Fruit fly (Drosophila melanogaster) whole organism, embryonic: ENCODE data around the gene Polr3A.

ENCODE experiments used
- Aef1 ChIP-seq: fragments of 200-800 bp; sonication (Bioruptor generic); IDR thresholded peaks from 3 replicates; pipeline ENCODE4 v1.3.6; 2022; ENCODE audit warnings: missing biosample characterization, missing genetic modification characterization
- Awh ChIP-seq: fragments of 200-800 bp; sonication (Bioruptor generic); IDR thresholded peaks from 2 replicates; pipeline ENCODE4, ENCODE4 v1.3.6; 2022; ENCODE audit warnings: missing biosample characterization, missing genetic modification characterization
- Bgb ChIP-seq: fragments of 200-800 bp; sonication (Bioruptor generic); IDR thresholded peaks from 2 replicates; pipeline ENCODE4 v1.3.6; 2022; ENCODE audit warnings: missing biosample characterization, missing genetic modification characterization; ENCODE audit not compliant: partially characterized antibody
- CG12299 ChIP-seq: fragments of 200-800 bp; sonication (Bioruptor generic); optimal IDR thresholded peaks from 2 replicates; lab custom pipeline; 2018; ENCODE audit warnings: missing biosample characterization, mild to moderate bottlenecking, missing genetic modification characterization
- CG14860 ChIP-seq: fragments of 200-800 bp; sonication (Bioruptor generic); IDR thresholded peaks from 3 replicates; pipeline ENCODE4 v1.3.6; 2022; ENCODE audit warnings: missing biosample characterization, missing genetic modification characterization; ENCODE audit not compliant: partially characterized antibody
- CG1647 ChIP-seq: fragments of 200-800 bp; sonication (Bioruptor generic); optimal IDR thresholded peaks from 3 replicates; lab custom pipeline; 2016; ENCODE audit warnings: missing biosample characterization, missing genetic modification characterization
- CG16815 ChIP-seq: fragments of 200-800 bp; sonication (Bioruptor generic); optimal IDR thresholded peaks from 3 replicates; lab custom pipeline; 2017; ENCODE audit warnings: missing biosample characterization, mild to moderate bottlenecking, missing genetic modification characterization
- CG18476 ChIP-seq: fragments of 200-800 bp; sonication (Bioruptor generic); optimal IDR thresholded peaks from 2 replicates; lab custom pipeline; 2016; ENCODE audit warnings: missing biosample characterization, mild to moderate bottlenecking, missing genetic modification characterization
- CG30431 ChIP-seq: fragments of 200-800 bp; sonication (Bioruptor generic); optimal IDR thresholded peaks from 2 replicates; lab custom pipeline; 2017; ENCODE audit warnings: missing biosample characterization, missing genetic modification characterization
- CG3163 ChIP-seq: fragments of 200-800 bp; sonication (Bioruptor generic); optimal IDR thresholded peaks from 3 replicates; lab custom pipeline; 2016; ENCODE audit warnings: missing biosample characterization, missing genetic modification characterization
- CG32772 ChIP-seq: fragments of 200-800 bp; sonication (Bioruptor generic); IDR thresholded peaks from 2 replicates; pipeline ENCODE4 v1.3.6; 2022; ENCODE audit warnings: missing biosample characterization, missing genetic modification characterization
- CG3838 ChIP-seq: fragments of 200-800 bp; sonication (Bioruptor generic); optimal IDR thresholded peaks from 3 replicates; lab custom pipeline; 2016; ENCODE audit warnings: missing biosample characterization, missing genetic modification characterization
- CG4282 ChIP-seq: fragments of 200-800 bp; sonication (Bioruptor generic); optimal IDR thresholded peaks from 2 replicates; lab custom pipeline; 2016; ENCODE audit warnings: missing biosample characterization, missing genetic modification characterization
- CG7357 ChIP-seq: fragments of 200-800 bp; sonication (Bioruptor generic); IDR thresholded peaks from 3 replicates; pipeline ENCODE4 v1.3.6; 2022; ENCODE audit warnings: missing biosample characterization, missing genetic modification characterization
- CG7556 ChIP-seq: fragments of 200-800 bp; sonication (Bioruptor generic); optimal IDR thresholded peaks from 2 replicates; lab custom pipeline; 2017; ENCODE audit warnings: missing biosample characterization, mild to moderate bottlenecking, missing genetic modification characterization
- CG7928 ChIP-seq: fragments of 200-800 bp; sonication (Bioruptor generic); optimal IDR thresholded peaks from 2 replicates; lab custom pipeline; 2017; ENCODE audit warnings: missing biosample characterization, mild to moderate bottlenecking, missing genetic modification characterization
- CG8765 ChIP-seq: fragments of 200-800 bp; sonication (Bioruptor generic); IDR thresholded peaks from 2 replicates; pipeline ENCODE4 v1.3.6; 2022; ENCODE audit warnings: missing biosample characterization, missing genetic modification characterization
- CG8924 ChIP-seq: fragments of 200-800 bp; optimal IDR thresholded peaks from 3 replicates; lab custom pipeline; 2019; ENCODE audit warnings: missing biosample characterization, mild to moderate bottlenecking, missing genetic modification characterization, moderate library complexity
- CG9609 ChIP-seq: fragments of 200-800 bp; sonication (Bioruptor generic); optimal IDR thresholded peaks from 3 replicates; lab custom pipeline; 2016; ENCODE audit warnings: missing biosample characterization, missing genetic modification characterization
- Camta ChIP-seq: fragments of 200-800 bp; sonication (Bioruptor generic); optimal IDR thresholded peaks from 2 replicates; lab custom pipeline; 2016; ENCODE audit warnings: missing biosample characterization, missing genetic modification characterization
- Max ChIP-seq: fragments of 200-800 bp; sonication (Bioruptor generic); optimal IDR thresholded peaks from 2 replicates; lab custom pipeline; 2016; ENCODE audit warnings: missing biosample characterization, mild to moderate bottlenecking, missing genetic modification characterization
- Oaz ChIP-seq: fragments of 200-800 bp; sonication (Bioruptor generic); IDR thresholded peaks from 2 replicates; pipeline ENCODE4 v1.3.6; 2022; ENCODE audit warnings: missing biosample characterization, missing genetic modification characterization
- Sry-β ChIP-seq: fragments of 200-800 bp; sonication (Bioruptor generic); optimal IDR thresholded peaks from 2 replicates; lab custom pipeline; 2018; ENCODE audit warnings: missing biosample characterization, mild to moderate bottlenecking, missing genetic modification characterization, moderate library complexity
- Stat92E ChIP-seq, 3 experiments: fragments of >200 bp in 2 of 3; fragments of 200-800 bp in 1 of 3; sonication (Bioruptor generic) in 1 of 3; optimal IDR thresholded peaks; 2 replicates each; lab custom pipeline; 2017 to 2019; ENCODE audit warnings: missing biosample characterization in 3 of 3, missing genetic modification characterization in 3 of 3, mild to moderate bottlenecking in 1 of 3, moderate library complexity in 1 of 3
- Taf1 ChIP-seq: fragments of 200-800 bp; sonication (Bioruptor generic); IDR thresholded peaks from 2 replicates; pipeline ENCODE4 v1.3.6; 2022; ENCODE audit warnings: missing biosample characterization, missing genetic modification characterization
- Trl ChIP-seq, 3 experiments: fragments of >200 bp in 2 of 3; fragments of 200-800 bp in 1 of 3; sonication (Bioruptor generic) in 1 of 3; optimal IDR thresholded peaks; 2 replicates in 1 of 3; 3 replicates in 2 of 3; lab custom pipeline; 2016 to 2017; ENCODE audit warnings: missing biosample characterization in 1 of 3, missing genetic modification characterization in 1 of 3
- ab ChIP-seq: fragments of 200-800 bp; sonication (Bioruptor generic); optimal IDR thresholded peaks from 2 replicates; lab custom pipeline; 2016; ENCODE audit warnings: missing biosample characterization, missing genetic modification characterization
- abd-A ChIP-seq: fragments of 200-800 bp; sonication (Bioruptor generic); optimal IDR thresholded peaks from 3 replicates; lab custom pipeline; 2019; ENCODE audit warnings: missing biosample characterization, mild to moderate bottlenecking, missing genetic modification characterization, moderate library complexity
- ac ChIP-seq: fragments of 200-800 bp; sonication (Bioruptor generic); optimal IDR thresholded peaks from 3 replicates; lab custom pipeline; 2017; ENCODE audit warnings: missing biosample characterization, mild to moderate bottlenecking, missing genetic modification characterization
- ara ChIP-seq: fragments of 200-800 bp; sonication (Bioruptor generic); IDR thresholded peaks from 2 replicates; pipeline ENCODE4 v1.3.6; 2022; ENCODE audit warnings: missing biosample characterization, missing genetic modification characterization
- bbx ChIP-seq: fragments of 200-800 bp; sonication (Bioruptor generic); IDR thresholded peaks from 2 replicates; pipeline ENCODE4 v1.3.6; 2022; ENCODE audit warnings: missing biosample characterization, missing genetic modification characterization; ENCODE audit not compliant: partially characterized antibody
- caup ChIP-seq: fragments of 200-800 bp; sonication (Bioruptor generic); optimal IDR thresholded peaks from 3 replicates; lab custom pipeline; 2017; ENCODE audit warnings: missing biosample characterization, mild to moderate bottlenecking, missing genetic modification characterization, moderate library complexity; ENCODE audit not compliant: severe bottlenecking
- cwo ChIP-seq: fragments of 200-800 bp; sonication (Bioruptor generic); optimal IDR thresholded peaks from 3 replicates; lab custom pipeline; 2017; ENCODE audit warnings: missing biosample characterization, missing genetic modification characterization, mild to moderate bottlenecking, moderate library complexity, missing genetic modification reagents
- dan ChIP-seq: fragments of 200-800 bp; sonication (Bioruptor generic); IDR thresholded peaks from 2 replicates; pipeline ENCODE4 v1.3.6; 2022; ENCODE audit warnings: missing biosample characterization, missing genetic modification characterization
- danr ChIP-seq: fragments of 200-800 bp; sonication (Bioruptor generic); IDR thresholded peaks from 2 replicates; pipeline ENCODE4 v1.3.6; 2022; ENCODE audit warnings: missing biosample characterization, missing genetic modification characterization
- dimm ChIP-seq: fragments of 200-800 bp; sonication (Bioruptor generic); IDR thresholded peaks from 2 replicates; pipeline ENCODE4 v1.3.6; 2022; ENCODE audit warnings: missing biosample characterization, missing genetic modification characterization
- dmrt99B ChIP-seq: fragments of 200-800 bp; sonication (Bioruptor generic); optimal IDR thresholded peaks from 2 replicates; lab custom pipeline; 2018; ENCODE audit warnings: missing biosample characterization, mild to moderate bottlenecking, missing genetic modification characterization, moderate library complexity
- dpn ChIP-seq, 2 experiments: fragments of 200-800 bp; sonication (Bioruptor generic); optimal IDR thresholded peaks; 3 replicates each; lab custom pipeline; 2016; ENCODE audit warnings: missing biosample characterization in 2 of 2, missing genetic modification characterization in 2 of 2
- exex ChIP-seq: fragments of 200-800 bp; sonication (Bioruptor generic); optimal IDR thresholded peaks from 4 replicates; lab custom pipeline; 2018; ENCODE audit warnings: missing biosample characterization, mild to moderate bottlenecking, missing genetic modification characterization, moderate library complexity
- lola ChIP-seq, 3 experiments: fragments of >200 bp in 2 of 3; fragments of 200-800 bp in 1 of 3; sonication (Bioruptor generic) in 1 of 3; optimal IDR thresholded peaks; 2 replicates each; lab custom pipeline; 2017 to 2019; ENCODE audit warnings: missing biosample characterization in 3 of 3, missing genetic modification characterization in 3 of 3, mild to moderate bottlenecking in 1 of 3, moderate library complexity in 1 of 3
- lov ChIP-seq, 2 experiments: fragments of 200-800 bp in 1 of 2; fragments of >200 bp in 1 of 2; sonication (Bioruptor generic) in 1 of 2; IDR thresholded peaks in 1 of 2; optimal IDR thresholded peaks in 1 of 2; 2 replicates in 1 of 2; 3 replicates in 1 of 2; pipeline versions ENCODE4 v1.3.6 to Lab custom; 2017 to 2022; ENCODE audit warnings: missing biosample characterization in 1 of 2, missing genetic modification characterization in 1 of 2
- luna ChIP-seq: fragments of 200-800 bp; sonication (Bioruptor generic); optimal IDR thresholded peaks from 2 replicates; lab custom pipeline; 2016; ENCODE audit warnings: missing biosample characterization, missing genetic modification characterization
- ro ChIP-seq: fragments of 200-800 bp; sonication (Bioruptor generic); IDR thresholded peaks from 2 replicates; pipeline ENCODE4 v1.3.6; 2022; ENCODE audit warnings: missing biosample characterization, missing genetic modification characterization
- row ChIP-seq: fragments of 200-800 bp; sonication (Bioruptor generic); IDR thresholded peaks from 3 replicates; pipeline ENCODE4 v1.3.6; 2022; ENCODE audit warnings: missing biosample characterization, missing genetic modification characterization
- salm ChIP-seq: fragments of 200-800 bp; sonication (Bioruptor generic); optimal IDR thresholded peaks from 2 replicates; lab custom pipeline; 2018; ENCODE audit warnings: missing biosample characterization, mild to moderate bottlenecking, missing genetic modification characterization
- sima ChIP-seq: fragments of 200-800 bp; sonication (Bioruptor generic); optimal IDR thresholded peaks from 2 replicates; lab custom pipeline; 2016; ENCODE audit warnings: missing biosample characterization, missing genetic modification characterization
- trem ChIP-seq: fragments of 200-800 bp; optimal IDR thresholded peaks from 3 replicates; lab custom pipeline; 2019; ENCODE audit warnings: missing biosample characterization, mild to moderate bottlenecking, missing genetic modification characterization, moderate library complexity
- vvl ChIP-seq: fragments of 200-800 bp; sonication (Bioruptor generic); IDR thresholded peaks from 2 replicates; pipeline ENCODE4 v1.3.6; 2022; ENCODE audit warnings: missing biosample characterization, missing genetic modification characterization
- z ChIP-seq: fragments of 200-800 bp; sonication (Bioruptor generic); IDR thresholded peaks from 3 replicates; pipeline ENCODE4 v1.3.6; 2022; ENCODE audit warnings: missing biosample characterization, missing genetic modification characterization

Gene Polr3A

dm6 chrX:15740288-15740726 lies 22.4 kb upstream of the Polr3A start (continued):
- TF ChIP-seq Aef1 (peak; percentile 73), vvl (peak; percentile 84), Stat92E (GFP tag; optimal IDR thresholded peaks at IDR 0.05; lab: Kevin White, UChicago) (no peak), CG7928 (GFP tag; lab: Kevin White, UChicago) (peak; percentile 15), Awh (peak; percentile 63), Taf1 (GFP tag; lab: Robert Waterston, UW) (peak; percentile 69), trem (tag; lab: Kevin White, UChicago) (no peak), Oaz (peak; percentile 58), CG16815 (GFP tag; lab: Kevin White, UChicago) (peak; percentile 48), CG18476 (GFP tag; lab: Kevin White, UChicago) (no peak), z (GFP tag; lab: Robert Waterston, UW) (no peak), dmrt99B (tag; lab: Kevin White, UChicago) (peak; percentile 71), salm (tag; lab: Kevin White, UChicago) (peak; percentile 55), cwo (GFP tag; lab: Kevin White, UChicago) (peak; percentile 84), CG14860 (no peak), bbx (GFP tag; lab: Robert Waterston, UW) (no peak), sima (GFP tag; lab: Kevin White, UChicago) (no peak), CG7357 (GFP tag; lab: Robert Waterston, UW) (peak; percentile 26; the same call in 1 of the 3 replicates), row (peak; percentile 90), ac (GFP tag; lab: Kevin White, UChicago) (no peak), CG9609 (peak; percentile 42), caup (peak; percentile 81), abd-A (tag; lab: Kevin White, UChicago) (no peak), CG7556 (GFP tag; lab: Kevin White, UChicago) (peak; percentile 66), ab (GFP tag; lab: Kevin White, UChicago) (peak; percentile 4), CG12299 (tag; lab: Kevin White, UChicago) (peak; percentile 32), exex (peak; percentile 99), dpn (GFP tag; optimal IDR thresholded peaks at IDR 0.05; lab: Kevin White, UChicago) (peak; percentile 54 to 65), ara (GFP tag; lab: Robert Waterston, UW) (peak; percentile 53; the same call in 1 of the 2 replicates), danr (no peak), CG8765 (GFP tag; lab: Robert Waterston, UW) (no peak), Bgb (GFP tag; lab: Robert Waterston, UW) (no peak), CG32772 (GFP tag; lab: Robert Waterston, UW) (peak; percentile 69), Camta (GFP tag; lab: Kevin White, UChicago) (peak; percentile 20), CG1647 (GFP tag; lab: Kevin White, UChicago) (no peak), lola (GFP tag; optimal IDR thresholded peaks at IDR 0.05; lab: Kevin White, UChicago) (peak in 1 of 3 experiments; percentile 25), lov (optimal IDR thresholded peaks at IDR 0.05; lab: Kevin White, UChicago) (no peak), lov (GFP tag; IDR thresholded peaks at IDR 0.05; lab: Robert Waterston, UW) (no peak), luna (GFP tag; lab: Kevin White, UChicago) (no peak), CG4282 (GFP tag; lab: Kevin White, UChicago) (no peak), ro (GFP tag; lab: Robert Waterston, UW) (no peak), CG30431 (peak; percentile 41), Trl (optimal IDR thresholded peaks at IDR 0.05; lab: Kevin White, UChicago) (no peak), Trl (GFP tag; optimal IDR thresholded peaks at IDR 0.05; lab: Kevin White, UChicago) (peak; percentile 46), CG8924 (tag; lab: Kevin White, UChicago) (peak; percentile 57), Max (GFP tag; lab: Kevin White, UChicago) (peak; percentile 20), CG3838 (GFP tag; lab: Kevin White, UChicago) (peak; percentile 6), Sry-β (GFP tag; lab: Kevin White, UChicago) (no peak), dimm (GFP tag; lab: Robert Waterston, UW) (peak; percentile 14; the same call in 1 of the 2 replicates), CG3163 (GFP tag; lab: Kevin White, UChicago) (no peak), dan (no peak)
